Fruit fly (Drosophila melanogaster) whole organism, wandering third instar larva: ENCODE data around the gene Dok.

ENCODE experiments used
- Abd-B ChIP-seq: fragments of >200 bp; optimal IDR thresholded peaks from 2 replicates; lab custom pipeline; 2017; ENCODE audit warnings: missing biosample characterization, missing genetic modification characterization
- CG32264 ChIP-seq: fragments of 200-800 bp; sonication (Bioruptor generic); optimal IDR thresholded peaks from 2 replicates; lab custom pipeline; 2016; ENCODE audit warnings: missing biosample characterization, missing genetic modification characterization
- CG9705 ChIP-seq: fragments of 200-800 bp; sonication (Bioruptor generic); optimal IDR thresholded peaks from 2 replicates; lab custom pipeline; 2018; ENCODE audit warnings: missing biosample characterization, mild to moderate bottlenecking, missing genetic modification characterization
- CrebA ChIP-seq: fragments of 200-800 bp; sonication (Bioruptor generic); optimal IDR thresholded peaks from 2 replicates; lab custom pipeline; 2016; ENCODE audit warnings: missing biosample characterization, mild to moderate bottlenecking, missing genetic modification characterization, borderline replicate concordance
- Dfd ChIP-seq: fragments of >200 bp; optimal IDR thresholded peaks from 2 replicates; lab custom pipeline; 2017; ENCODE audit warnings: missing biosample characterization, missing genetic modification characterization
- Dif ChIP-seq: fragments of 200-275, 200-300 bp; sonication (Bioruptor generic); optimal IDR thresholded peaks from 2 replicates; lab custom pipeline; 2018; ENCODE audit warnings: missing biosample characterization, missing genetic modification characterization; ENCODE audit not compliant: partially characterized antibody
- GATAd ChIP-seq: sonication (Bioruptor generic); optimal IDR thresholded peaks from 2 replicates; lab custom pipeline; 2016; ENCODE audit warnings: missing biosample characterization, missing genetic modification characterization
- HLH106 ChIP-seq: fragments of 200-800 bp; optimal IDR thresholded peaks from 3 replicates; lab custom pipeline; 2019; ENCODE audit warnings: missing biosample characterization, mild to moderate bottlenecking, missing genetic modification characterization, moderate library complexity
- Hr78 ChIP-seq: fragments of >200 bp; optimal IDR thresholded peaks from 2 replicates; lab custom pipeline; 2017; ENCODE audit warnings: missing biosample characterization, missing genetic modification characterization
- Hr83 ChIP-seq: fragments of 200-300 bp; sonication (Bioruptor generic); optimal IDR thresholded peaks from 2 replicates; lab custom pipeline; 2016; ENCODE audit warnings: missing biosample characterization, mild to moderate bottlenecking, missing genetic modification characterization, moderate library complexity; ENCODE audit not compliant: poor library complexity, severe bottlenecking
- Jra ChIP-seq: sonication (Bioruptor generic); optimal IDR thresholded peaks from 2 replicates; lab custom pipeline; 2016; ENCODE audit warnings: missing biosample characterization, missing genetic modification characterization
- Mio ChIP-seq: sonication (Bioruptor generic); optimal IDR thresholded peaks from 2 replicates; lab custom pipeline; 2016; ENCODE audit warnings: missing biosample characterization, missing genetic modification characterization
- Myc ChIP-seq: fragments of >200 bp; optimal IDR thresholded peaks from 2 replicates; lab custom pipeline; 2017
- N ChIP-seq: fragments of >200 bp; optimal IDR thresholded peaks from 2 replicates; lab custom pipeline; 2018; ENCODE audit warnings: missing biosample characterization, missing external identifiers, missing genetic modification characterization
- OdsH ChIP-seq: fragments of 200-800 bp; sonication (Bioruptor generic); optimal IDR thresholded peaks from 2 replicates; lab custom pipeline; 2016; ENCODE audit warnings: missing biosample characterization, mild to moderate bottlenecking, missing genetic modification characterization
- Rel ChIP-seq, 2 experiments: fragments of 200-800 bp; sonication (Bioruptor generic) in 1 of 2; optimal IDR thresholded peaks; 2 replicates in 1 of 2; 3 replicates in 1 of 2; lab custom pipeline; 2016 to 2019; ENCODE audit warnings: mild to moderate bottlenecking in 2 of 2, missing biosample characterization in 2 of 2, missing genetic modification characterization in 2 of 2, moderate library complexity in 1 of 2
- Sp1 ChIP-seq: fragments of 200-800 bp; sonication (Bioruptor generic); optimal IDR thresholded peaks from 3 replicates; lab custom pipeline; 2019; ENCODE audit warnings: missing biosample characterization, mild to moderate bottlenecking, missing genetic modification characterization, moderate library complexity
- Vsx2 ChIP-seq: fragments of 200-300, 225-300 bp; sonication (Bioruptor generic); optimal IDR thresholded peaks from 2 replicates; lab custom pipeline; 2018; ENCODE audit warnings: missing biosample characterization, missing genetic modification characterization; ENCODE audit not compliant: partially characterized antibody
- br ChIP-seq: fragments of 200-800 bp; sonication (Bioruptor generic); optimal IDR thresholded peaks from 2 replicates; lab custom pipeline; 2016; ENCODE audit warnings: missing biosample characterization, missing genetic modification characterization
- brk ChIP-seq: fragments of 200-800 bp; sonication (Bioruptor generic); optimal IDR thresholded peaks from 2 replicates; lab custom pipeline; 2016; ENCODE audit warnings: missing biosample characterization, mild to moderate bottlenecking, missing genetic modification characterization
- dl ChIP-seq, 2 experiments: fragments of 175-275, 200-275 bp in 1 of 2; fragments of 200-275 bp in 1 of 2; sonication (Bioruptor generic); optimal IDR thresholded peaks; lab custom pipeline; 2018; ENCODE audit warnings: mild to moderate bottlenecking in 2 of 2, missing biosample characterization in 2 of 2, missing genetic modification characterization in 2 of 2, moderate library complexity in 2 of 2; ENCODE audit not compliant: partially characterized antibody in 2 of 2, insufficient read depth in 1 of 2
- dsf ChIP-seq: sonication (Bioruptor generic); optimal IDR thresholded peaks from 2 replicates; lab custom pipeline; 2016; ENCODE audit warnings: missing biosample characterization, missing genetic modification characterization, borderline replicate concordance
- ey ChIP-seq: fragments of 200-800 bp; sonication (Bioruptor generic); optimal IDR thresholded peaks from 2 replicates; lab custom pipeline; 2016; ENCODE audit warnings: missing biosample characterization, missing genetic modification characterization
- foxo ChIP-seq, 2 experiments: fragments of 200-800 bp; sonication (Bioruptor generic); optimal IDR thresholded peaks; 2 replicates in 1 of 2; 3 replicates in 1 of 2; lab custom pipeline; 2016 to 2017; ENCODE audit warnings: missing biosample characterization in 2 of 2, missing genetic modification characterization in 2 of 2
- h ChIP-seq: fragments of 200-800 bp; sonication (Bioruptor generic); optimal IDR thresholded peaks from 3 replicates; lab custom pipeline; 2016; ENCODE audit warnings: missing biosample characterization, mild to moderate bottlenecking, missing genetic modification characterization
- jim ChIP-seq: fragments of 175-275, 200-325 bp; sonication (Bioruptor generic); optimal IDR thresholded peaks from 2 replicates; lab custom pipeline; 2016; ENCODE audit warnings: missing biosample characterization, mild to moderate bottlenecking, missing genetic modification characterization
- lola ChIP-seq: fragments of >200 bp; optimal IDR thresholded peaks from 2 replicates; lab custom pipeline; 2017; ENCODE audit warnings: missing biosample characterization, missing genetic modification characterization
- pan ChIP-seq: fragments of >200 bp; optimal IDR thresholded peaks from 2 replicates; lab custom pipeline; 2017
- psq ChIP-seq: fragments of 200-800 bp; sonication (Bioruptor generic); optimal IDR thresholded peaks from 3 replicates; lab custom pipeline; 2017; ENCODE audit warnings: missing biosample characterization, mild to moderate bottlenecking, missing genetic modification characterization, moderate library complexity
- rgr ChIP-seq: fragments of 200-800 bp; sonication (Bioruptor generic); optimal IDR thresholded peaks from 3 replicates; lab custom pipeline; 2016; ENCODE audit warnings: missing biosample characterization, mild to moderate bottlenecking, missing genetic modification characterization
- sage ChIP-seq: fragments of 200-800 bp; sonication (Bioruptor generic); optimal IDR thresholded peaks from 2 replicates; lab custom pipeline; 2016; ENCODE audit warnings: missing biosample characterization, mild to moderate bottlenecking, missing genetic modification characterization
- sv ChIP-seq: fragments of 200-800 bp; sonication (Bioruptor generic); optimal IDR thresholded peaks from 3 replicates; lab custom pipeline; 2016; ENCODE audit warnings: missing biosample characterization, missing genetic modification characterization
- tai ChIP-seq: sonication (Bioruptor generic); optimal IDR thresholded peaks from 2 replicates; lab custom pipeline; 2016; ENCODE audit warnings: missing biosample characterization, missing genetic modification characterization
- usp ChIP-seq: fragments of >200 bp; optimal IDR thresholded peaks from 2 replicates; lab custom pipeline; 2017; ENCODE audit warnings: missing biosample characterization, missing genetic modification characterization
- woc ChIP-seq: sonication (Bioruptor generic); optimal IDR thresholded peaks from 2 replicates; lab custom pipeline; 2016; ENCODE audit warnings: missing biosample characterization, mild to moderate bottlenecking, missing genetic modification characterization

Gene Dok

DNA sequence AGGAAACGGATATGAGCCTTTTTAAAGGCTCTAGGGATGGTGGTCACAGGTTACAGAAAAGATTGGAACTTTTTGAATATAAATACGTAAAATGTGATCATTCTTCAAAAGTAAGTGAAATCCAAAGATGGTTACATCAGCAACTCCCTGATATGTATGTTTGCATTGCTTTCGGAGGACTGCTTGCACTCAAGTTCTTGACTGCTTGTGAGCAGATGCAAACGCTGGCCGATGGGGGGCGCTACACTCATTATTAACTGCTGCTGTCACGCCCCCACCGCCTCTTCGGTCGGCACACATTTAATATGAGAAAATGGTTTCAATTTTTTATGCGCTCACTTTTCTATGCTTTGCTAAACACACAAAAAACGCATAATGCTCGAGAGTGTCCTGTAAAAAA is 25.9 kb downstream of the Dok start:
- TF ChIP-seq tai (GFP tag; lab: Kevin White, UChicago) (no peak), br (no peak), HLH106 (no peak), OdsH (GFP tag; lab: Kevin White, UChicago) (no peak), Vsx2 (GFP tag; lab: Kevin White, UChicago) (no peak), Jra (no peak), Hr78 (no peak), CrebA (GFP tag; lab: Kevin White, UChicago) (no peak), Sp1 (GFP tag; lab: Kevin White, UChicago) (no peak), Hr83 (GFP tag; lab: Kevin White, UChicago) (no peak), CG9705 (no peak), sv (no peak), lola (GFP tag; lab: Kevin White, UChicago) (no peak), Dif (GFP tag; lab: Kevin White, UChicago) (no peak)

DNA sequence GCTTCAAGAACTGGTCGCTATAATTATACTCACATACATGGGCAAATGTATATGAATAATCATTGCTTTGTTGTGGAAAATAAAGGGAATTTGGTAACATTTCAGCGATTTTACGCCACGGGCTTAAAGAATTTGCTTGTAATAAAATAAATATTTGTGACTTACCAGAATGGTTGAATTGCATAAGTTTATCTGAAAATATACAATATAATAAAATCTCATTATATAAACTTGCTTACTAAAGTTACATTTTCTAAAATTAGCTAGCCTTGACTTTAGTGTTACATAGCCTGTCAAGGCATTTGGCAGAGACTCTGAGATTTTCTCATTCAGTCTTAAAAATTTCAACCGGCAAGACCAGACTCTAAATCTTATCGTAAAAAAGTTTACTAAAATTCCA is 34.5 kb downstream of the Dok start, which contains the start of gene CG1999:
TSS of gene CG1999 (plus strand) at position 301 of the 400 bp plus-strand sequence.
- TF ChIP-seq sage (GFP tag; lab: Kevin White, UChicago) (no peak), HLH106 (no peak), jim (no peak), Jra (no peak), Sp1 (GFP tag; lab: Kevin White, UChicago) (no peak), CG32264 (no peak), GATAd (no peak), OdsH (GFP tag; lab: Kevin White, UChicago) (no peak), Rel (GFP tag; optimal IDR thresholded peaks at IDR 0.05; lab: Kevin White, UChicago) (no peak), Rel (tag; optimal IDR thresholded peaks at IDR 0.05; lab: Kevin White, UChicago) (no peak), brk (no peak), ey (GFP tag; lab: Kevin White, UChicago) (no peak), Vsx2 (GFP tag; lab: Kevin White, UChicago) (no peak)

DNA sequence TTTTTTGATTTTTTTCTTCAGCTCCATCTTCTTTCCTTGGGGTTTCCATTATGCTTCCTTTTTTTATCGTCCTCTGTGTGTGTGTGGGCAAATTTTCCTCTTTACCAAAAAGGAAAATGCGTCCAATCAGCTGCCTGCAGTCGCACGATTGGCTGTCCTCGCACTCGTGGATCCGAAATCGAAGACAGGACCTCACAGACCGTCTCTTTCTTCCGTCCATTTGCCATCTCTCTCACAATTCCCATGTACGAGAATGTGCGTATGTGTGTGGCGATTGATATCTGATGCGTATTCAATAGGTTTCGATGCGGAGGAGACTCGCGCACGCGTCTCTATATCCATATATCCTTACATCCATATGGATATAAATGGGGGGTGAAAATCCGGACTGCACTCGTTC is 44.3 kb downstream of the Dok start:
- TF ChIP-seq Rel (GFP tag; optimal IDR thresholded peaks at IDR 0.05; lab: Kevin White, UChicago): no peak
- no peak for TF ChIP-seq Rel (tag; optimal IDR thresholded peaks at IDR 0.05; lab: Kevin White, UChicago)
- no peak for TF ChIP-seq jim
- no peak for TF ChIP-seq pan (lab: Kevin White, UChicago)
- TF ChIP-seq woc (GFP tag; lab: Kevin White, UChicago): no peak
- no peak for TF ChIP-seq Dfd (GFP tag; lab: Kevin White, UChicago)
- no peak for TF ChIP-seq sage (GFP tag; lab: Kevin White, UChicago)
- TF ChIP-seq br: no peak
- TF ChIP-seq dsf (GFP tag; lab: Kevin White, UChicago): no peak
- TF ChIP-seq Dif (GFP tag; lab: Kevin White, UChicago): no peak
- no peak for TF ChIP-seq psq (GFP tag; lab: Kevin White, UChicago)
- no peak for TF ChIP-seq h (GFP tag; lab: Kevin White, UChicago)
- no peak for TF ChIP-seq GATAd
- no peak for TF ChIP-seq Abd-B
- no peak for TF ChIP-seq OdsH (GFP tag; lab: Kevin White, UChicago)
- TF ChIP-seq lola (GFP tag; lab: Kevin White, UChicago): no peak
- no peak for TF ChIP-seq foxo (GFP tag; optimal IDR thresholded peaks at IDR 0.05; lab: Kevin White, UChicago)
- no peak for TF ChIP-seq brk
- TF ChIP-seq Myc: no peak
- TF ChIP-seq Mio: no peak
- no peak for TF ChIP-seq usp (GFP tag; lab: Kevin White, UChicago)

DNA sequence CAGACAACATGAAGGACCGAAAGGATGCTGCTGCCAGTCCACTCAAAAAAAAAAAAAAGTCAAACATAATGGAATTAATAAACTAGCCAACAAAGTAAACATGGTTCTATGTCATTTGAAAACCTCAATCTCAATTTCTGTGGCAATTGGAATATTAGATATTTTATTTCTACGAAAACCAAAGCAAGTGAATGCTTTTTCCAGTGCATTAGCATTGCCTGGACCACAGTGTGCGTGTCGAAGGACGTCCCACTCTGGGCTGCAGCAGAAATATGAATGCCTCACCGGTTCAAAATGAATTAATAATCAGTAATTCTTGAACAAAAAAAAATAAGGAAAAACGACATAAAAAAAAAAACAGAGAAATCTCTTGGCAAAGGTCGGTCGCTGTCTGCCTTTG is 48.5 kb downstream of the Dok start:
- peak in 1 of 2 experiments; percentile 9 for TF ChIP-seq foxo (GFP tag; optimal IDR thresholded peaks at IDR 0.05; lab: Kevin White, UChicago)
- TF ChIP-seq HLH106: peak; percentile 8
- peak; percentile 16 for TF ChIP-seq h (GFP tag; lab: Kevin White, UChicago)
- TF ChIP-seq Dfd (GFP tag; lab: Kevin White, UChicago): no peak

DNA sequence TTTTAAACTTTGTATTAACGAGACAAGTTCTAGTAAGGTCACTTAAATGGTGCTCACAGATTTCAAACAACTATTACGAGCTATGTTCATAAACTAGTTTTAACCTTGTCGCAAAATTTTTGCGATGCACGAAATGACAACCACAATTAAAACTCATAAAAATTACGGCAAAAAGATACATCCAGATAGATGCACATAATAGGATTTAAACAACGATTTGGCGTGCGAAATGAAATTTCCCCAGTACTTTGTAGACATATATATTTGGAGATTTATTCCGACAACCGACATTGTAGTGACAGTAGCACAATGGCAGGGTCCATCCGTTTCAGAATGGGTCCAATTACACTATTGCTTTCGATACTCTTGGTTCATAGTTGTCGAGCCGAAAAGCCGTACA is 53.8 kb downstream of the Dok start, which contains the start of gene CheA7a:
TSS of gene CheA7a (plus strand) at position 301 of the 400 bp plus-strand sequence.
- TF ChIP-seq sage (GFP tag; lab: Kevin White, UChicago) (no peak), Mio (no peak), brk (no peak), N (GFP tag; lab: Kevin White, UChicago) (no peak), dsf (GFP tag; lab: Kevin White, UChicago) (no peak), pan (lab: Kevin White, UChicago) (no peak), rgr (GFP tag; lab: Kevin White, UChicago) (no peak), woc (GFP tag; lab: Kevin White, UChicago) (no peak), h (GFP tag; lab: Kevin White, UChicago) (no peak), foxo (GFP tag; optimal IDR thresholded peaks at IDR 0.05; lab: Kevin White, UChicago) (no peak), CG32264 (no peak), HLH106 (no peak), Jra (no peak), jim (no peak), lola (GFP tag; lab: Kevin White, UChicago) (no peak), dl (GFP tag; optimal IDR thresholded peaks at IDR 0.05; lab: Kevin White, UChicago; ENCODE audit: insufficient read depth in 1 of 2, partially characterized antibody in 2 of 2) (no peak), Dfd (GFP tag; lab: Kevin White, UChicago) (no peak), Rel (GFP tag; optimal IDR thresholded peaks at IDR 0.05; lab: Kevin White, UChicago) (no peak), Rel (tag; optimal IDR thresholded peaks at IDR 0.05; lab: Kevin White, UChicago) (no peak)
